Worm (Caenorhabditis elegans) whole organism, young adult: ENCODE results near the gene ncx-2.

Source experiments
- F57C9.4 ChIP-seq: sonication (generic microtip); optimal IDR thresholded peaks from 2 replicates; lab custom pipeline; 2017; ENCODE audit warnings: mild to moderate bottlenecking, missing genetic modification characterization, missing compliant biosample characterization
- ZK185.1 ChIP-seq: sonication (generic microtip); optimal IDR thresholded peaks from 2 replicates; lab custom pipeline; 2016; ENCODE audit warnings: mild to moderate bottlenecking, missing genetic modification characterization, missing compliant biosample characterization; ENCODE audit not compliant: poor library complexity, severe bottlenecking
- cebp-2 ChIP-seq: fragments of 200-800 bp; sonication (Bioruptor generic); IDR thresholded peaks from 2 replicates; pipeline ENCODE4 v1.3.6; 2022; ENCODE audit warnings: missing genetic modification characterization, missing compliant biosample characterization
- lin-54 ChIP-seq: fragments of 200-800 bp; sonication (Bioruptor generic); optimal IDR thresholded peaks from 2 replicates; lab custom pipeline; 2018; ENCODE audit warnings: mild to moderate bottlenecking, missing genetic modification characterization, missing compliant biosample characterization

DNA sequence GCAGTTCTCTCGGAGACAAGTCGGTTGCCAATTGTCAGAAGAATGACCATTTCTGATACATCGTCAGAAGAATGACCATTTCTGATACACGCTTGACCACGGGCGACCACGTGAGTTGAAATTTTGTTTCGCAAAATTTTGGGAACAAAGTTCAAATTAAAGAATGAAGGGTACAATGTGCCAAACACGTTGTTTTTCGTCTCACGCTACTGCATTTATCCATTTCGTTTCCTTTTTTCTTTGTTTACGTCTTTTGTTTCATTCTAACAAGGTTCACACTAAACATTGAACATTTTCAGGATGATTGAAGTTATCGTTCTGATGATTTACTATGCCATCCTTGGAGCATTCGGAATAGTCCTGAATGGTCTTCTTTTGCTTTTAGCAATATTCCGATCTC lies 48.0 kb downstream of the ncx-2 start, which contains the start of gene srd-9:
- TF ChIP-seq cebp-2 (GFP tag; lab: Robert Waterston, UW): no peak
- TF ChIP-seq ZK185.1 (tag; lab: Kevin White, UChicago): no peak
- no peak for TF ChIP-seq lin-54 (GFP tag; lab: Kevin White, UChicago)
- no peak for TF ChIP-seq F57C9.4 (tag; lab: Kevin White, UChicago)
